Worm (Caenorhabditis elegans): ENCODE results near the gene Y42A5A.1.

DNA sequence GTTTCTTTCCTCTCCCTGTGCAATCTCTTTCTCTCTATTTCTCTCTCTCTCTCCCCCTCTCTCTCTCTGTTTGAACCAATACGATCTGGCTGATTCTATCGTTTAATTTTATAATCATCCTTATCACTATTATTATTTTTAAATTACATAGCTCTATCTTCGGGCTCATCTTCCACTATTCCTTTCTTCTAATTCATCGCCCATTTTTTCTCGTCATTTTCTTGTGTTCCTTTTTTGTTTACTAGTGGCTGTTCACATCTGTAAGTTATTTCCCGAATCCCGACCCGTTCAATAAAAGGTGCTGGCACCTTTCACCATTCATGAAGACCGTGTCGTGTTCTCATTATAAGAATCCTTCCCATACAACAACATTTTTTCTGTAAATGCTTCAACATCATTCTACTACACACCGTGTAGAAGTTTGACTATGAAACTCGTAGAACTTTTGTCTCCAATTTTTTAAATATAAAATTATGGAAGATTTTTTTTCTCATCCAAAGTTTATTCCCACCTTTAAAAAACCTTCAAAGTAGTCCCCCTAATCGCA lies 30.5 kb downstream of the Y42A5A.1 start:
- TF ChIP-seq nhr-12 (tag; optimal IDR thresholded peaks at IDR 0.05): no peak
- TF ChIP-seq F13H6.1 (tag; optimal IDR thresholded peaks at IDR 0.05): no peak
- TF ChIP-seq sma-9 (GFP tag; optimal IDR thresholded peaks at IDR 0.05): peak; percentile 12
- no peak for TF ChIP-seq sma-9 (tag; optimal IDR thresholded peaks at IDR 0.05)
- TF ChIP-seq dmd-4 (tag; optimal IDR thresholded peaks at IDR 0.05): no peak
- TF ChIP-seq crh-2 (tag; optimal IDR thresholded peaks at IDR 0.05): no peak
- TF ChIP-seq ztf-4 (tag; optimal IDR thresholded peaks at IDR 0.05): peak; percentile 30

Data from whole organism, L2 larva.